Fruit fly (Drosophila melanogaster) whole organism, adult: ENCODE measurements around the gene WRNexo.

Experiments used
- CG11617 ChIP-seq: fragments of 200-800 bp; sonication (Bioruptor generic); optimal IDR thresholded peaks from 2 replicates; lab custom pipeline; 2017; ENCODE audit warnings: mild to moderate bottlenecking, missing biosample characterization, missing genetic modification reagents, missing genetic modification characterization
- CG12768 ChIP-seq: fragments of 200-800 bp; sonication (Bioruptor generic); optimal IDR thresholded peaks from 2 replicates; lab custom pipeline; 2017; ENCODE audit warnings: missing biosample characterization, missing genetic modification characterization, mild to moderate bottlenecking, moderate library complexity, missing genetic modification reagents
- CG14711 ChIP-seq: fragments of 200-800 bp; sonication (Bioruptor generic); optimal IDR thresholded peaks from 2 replicates; lab custom pipeline; 2018; ENCODE audit warnings: missing biosample characterization, mild to moderate bottlenecking, missing genetic modification characterization, moderate library complexity
- CG33017 ChIP-seq: fragments of 200-800 bp; sonication (Bioruptor generic); optimal IDR thresholded peaks from 2 replicates; lab custom pipeline; 2018; ENCODE audit warnings: missing biosample characterization, mild to moderate bottlenecking, missing genetic modification characterization, moderate library complexity
- CG5204 ChIP-seq: fragments of 200-800 bp; sonication (Bioruptor generic); optimal IDR thresholded peaks from 2 replicates; lab custom pipeline; 2016; ENCODE audit warnings: missing biosample characterization, missing genetic modification characterization
- CG7045 ChIP-seq: fragments of 200-800 bp; sonication (Bioruptor generic); optimal IDR thresholded peaks from 2 replicates; lab custom pipeline; 2017; ENCODE audit warnings: missing biosample characterization, mild to moderate bottlenecking, missing genetic modification characterization
- CG7101 ChIP-seq: fragments of 200-800 bp; sonication (Bioruptor generic); optimal IDR thresholded peaks from 2 replicates; lab custom pipeline; 2018; ENCODE audit warnings: missing biosample characterization, mild to moderate bottlenecking, missing genetic modification characterization, moderate library complexity
- Clk ChIP-seq: fragments of 200-800 bp; sonication (Bioruptor generic); optimal IDR thresholded peaks from 2 replicates; lab custom pipeline; 2017; ENCODE audit warnings: missing biosample characterization, missing genetic modification characterization
- Hr96 ChIP-seq: fragments of 200-800 bp; sonication (Bioruptor generic); optimal IDR thresholded peaks from 2 replicates; lab custom pipeline; 2016; ENCODE audit warnings: missing biosample characterization, missing genetic modification characterization
- Mnt ChIP-seq: fragments of 200-800 bp; sonication (Bioruptor generic); optimal IDR thresholded peaks from 2 replicates; lab custom pipeline; 2016; ENCODE audit warnings: missing biosample characterization, mild to moderate bottlenecking, missing genetic modification characterization
- cic ChIP-seq: fragments of 200-800 bp; sonication (Bioruptor generic); optimal IDR thresholded peaks from 2 replicates; lab custom pipeline; 2017; ENCODE audit warnings: missing biosample characterization, mild to moderate bottlenecking, missing genetic modification characterization, moderate library complexity
- cnc ChIP-seq, 2 experiments: fragments of >200 bp; optimal IDR thresholded peaks; 2 replicates each; lab custom pipeline; 2017
- kay ChIP-seq: fragments of 200-800 bp; sonication (Bioruptor generic); peaks from one replicate; lab custom pipeline; 2016; ENCODE audit warnings: missing biosample characterization, missing genetic modification characterization, borderline replicate concordance
- ovo ChIP-seq: fragments of 200-800 bp; sonication (Bioruptor generic); optimal IDR thresholded peaks from 2 replicates; lab custom pipeline; 2016; ENCODE audit warnings: missing biosample characterization, missing genetic modification characterization
- pad ChIP-seq: fragments of 200-800 bp; sonication (Bioruptor generic); optimal IDR thresholded peaks from 3 replicates; lab custom pipeline; 2017; ENCODE audit warnings: missing biosample characterization, missing genetic modification characterization, mild to moderate bottlenecking, moderate library complexity, missing genetic modification reagents
- toe ChIP-seq: fragments of 200-800 bp; sonication (Bioruptor generic); optimal IDR thresholded peaks from 2 replicates; lab custom pipeline; 2016; ENCODE audit warnings: missing biosample characterization, missing genetic modification characterization

WRNexo gene

dm6 chr3R:18314824-18315690, 50.9 kb downstream of the WRNexo start:
- peak; percentile 46 for TF ChIP-seq CG7101 (tag; lab: Kevin White, UChicago)
- TF ChIP-seq CG11617 (GFP tag; lab: Kevin White, UChicago) = no peak
- TF ChIP-seq cic (GFP tag; lab: Kevin White, UChicago) = peak; percentile 2
- peak; percentile 13 for TF ChIP-seq CG7045 (GFP tag; lab: Kevin White, UChicago)
- peak; percentile 70 for TF ChIP-seq CG14711
- TF ChIP-seq ovo (GFP tag; lab: Kevin White, UChicago) = no peak
- TF ChIP-seq cnc (optimal IDR thresholded peaks at IDR 0.05; lab: Kevin White, UChicago) = no peak
- TF ChIP-seq toe (GFP tag; lab: Kevin White, UChicago) = no peak
- no peak for TF ChIP-seq pad
- TF ChIP-seq Mnt (GFP tag; lab: Kevin White, UChicago) = no peak
- TF ChIP-seq CG33017 (tag; lab: Kevin White, UChicago) = peak; percentile 84
- peak; percentile 1 for TF ChIP-seq Hr96 (GFP tag; lab: Kevin White, UChicago)
- TF ChIP-seq kay (GFP tag; lab: Kevin White, UChicago) = no peak
- no peak for TF ChIP-seq Clk
- peak; percentile 31 for TF ChIP-seq CG12768 (GFP tag; lab: Kevin White, UChicago)
- peak; percentile 18 for TF ChIP-seq CG5204 (GFP tag; lab: Kevin White, UChicago)

- TF ChIP-seq cnc (optimal IDR thresholded peaks at IDR 0.05; lab: Kevin White, UChicago) = no peak
- peak; percentile 28 for TF ChIP-seq Mnt (GFP tag; lab: Kevin White, UChicago)
These were observed 51.6 kb downstream of the WRNexo start, which contains the start of gene PKD for dm6 chr3R:18314320-18314719. Gene PKD, minus strand, starts transcription at chr3R:18314407.
